Fruit fly (Drosophila melanogaster): ENCODE results near the gene nxf4.

DNA sequence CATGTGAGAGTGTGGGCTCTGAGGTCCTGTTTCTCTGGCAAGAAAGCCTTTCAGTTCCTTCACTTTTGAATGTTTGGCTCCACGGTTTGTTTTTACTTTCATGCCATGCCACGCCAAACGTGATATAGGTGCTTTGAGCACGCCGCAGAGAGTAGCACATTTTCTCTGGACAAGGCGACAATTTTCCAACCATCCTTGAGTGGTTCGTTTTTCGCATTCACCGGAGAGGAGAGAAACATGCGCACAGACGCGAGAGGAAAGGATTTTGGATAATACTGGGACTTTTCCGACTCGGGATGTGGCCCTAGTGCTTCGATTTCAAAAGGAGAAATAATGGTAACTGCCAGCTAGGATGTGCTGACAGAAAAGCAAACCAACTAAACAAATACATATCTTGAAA, 47.5 kb downstream of the nxf4 start:
- TF ChIP-seq OdsH (GFP tag; optimal IDR thresholded peaks at IDR 0.05) (no peak), HLH106 (tag; optimal IDR thresholded peaks at IDR 0.05) (no peak), rgr (GFP tag; optimal IDR thresholded peaks at IDR 0.05) (no peak), usp (GFP tag; optimal IDR thresholded peaks at IDR 0.05) (no peak), Dfd (GFP tag; optimal IDR thresholded peaks at IDR 0.05) (no peak), Hnf4 (GFP tag; optimal IDR thresholded peaks at IDR 0.05) (no peak), Myc (optimal IDR thresholded peaks at IDR 0.05) (no peak), Rel (GFP tag; optimal IDR thresholded peaks at IDR 0.05) (no peak), Rel (tag; optimal IDR thresholded peaks at IDR 0.05) (no peak), CG32264 (GFP tag; optimal IDR thresholded peaks at IDR 0.05) (no peak), jim (GFP tag; optimal IDR thresholded peaks at IDR 0.05) (no peak), GATAd (GFP tag; optimal IDR thresholded peaks at IDR 0.05) (no peak), CrebA (GFP tag; optimal IDR thresholded peaks at IDR 0.05; ENCODE audit: borderline replicate concordance) (no peak), h (GFP tag; optimal IDR thresholded peaks at IDR 0.05) (no peak), Dif (GFP tag; optimal IDR thresholded peaks at IDR 0.05; ENCODE audit: partially characterized antibody) (no peak)

Measured in whole organism, wandering third instar larva.